Worm (Caenorhabditis elegans) whole organism, early embryonic: ENCODE data around the gene lron-10.

Experiments used
- B0310.2 ChIP-seq: sonication (generic microtip); optimal IDR thresholded peaks from 2 replicates; lab custom pipeline; 2016; ENCODE audit warnings: mild to moderate bottlenecking, missing genetic modification characterization, missing compliant biosample characterization
- F13C5.2 ChIP-seq: sonication (generic microtip); optimal IDR thresholded peaks from 2 replicates; lab custom pipeline; 2017; ENCODE audit warnings: mild to moderate bottlenecking, missing genetic modification characterization, inconsistent platforms, missing compliant biosample characterization
- aly-1 ChIP-seq: sonication (generic microtip); optimal IDR thresholded peaks from 2 replicates; lab custom pipeline; 2016; ENCODE audit warnings: missing genetic modification characterization, missing compliant biosample characterization
- ama-1 ChIP-seq: fragments of 150-350 bp; optimal IDR thresholded peaks from 2 replicates; lab custom pipeline; 2014
- ceh-36 ChIP-seq: sonication (generic microtip); optimal IDR thresholded peaks from 2 replicates; lab custom pipeline; 2016; ENCODE audit warnings: missing genetic modification characterization, inconsistent platforms, missing compliant biosample characterization
- flt-1 ChIP-seq: fragments of 200-800 bp; sonication (Bioruptor generic); IDR thresholded peaks from 2 replicates; pipeline ENCODE4 v1.3.6; 2022; ENCODE audit warnings: missing genetic modification characterization, missing compliant biosample characterization
- scrt-1 ChIP-seq: fragments of 200-800 bp; sonication (Bioruptor generic); IDR thresholded peaks from 2 replicates; pipeline ENCODE4 v1.3.6; 2022; ENCODE audit warnings: missing genetic modification characterization, missing compliant biosample characterization
- tbx-11 ChIP-seq: fragments of 200-800 bp; sonication (Bioruptor generic); IDR thresholded peaks from 2 replicates; pipeline ENCODE4 v1.3.6; 2022; ENCODE audit warnings: missing genetic modification characterization, missing compliant biosample characterization
- tbx-37 ChIP-seq: fragments of 200-800 bp; sonication (Bioruptor generic); conservative IDR thresholded peaks from 2 replicates; pipeline ENCODE4 v1.3.6; 2022; ENCODE audit warnings: missing genetic modification reagents, missing genetic modification characterization, missing compliant biosample characterization
- tra-4 ChIP-seq: sonication (generic microtip); optimal IDR thresholded peaks from 2 replicates; lab custom pipeline; 2017; ENCODE audit warnings: missing genetic modification characterization, missing compliant biosample characterization

ce11 chrIII:10578873-10579272 is 42.3 kb downstream of the lron-10 start:
- TF ChIP-seq ama-1 (lab: Kevin White, UChicago): no peak
- no peak for TF ChIP-seq tbx-37 (GFP tag; lab: Robert Waterston, UW)
- no peak for TF ChIP-seq scrt-1 (GFP tag; lab: Robert Waterston, UW)
- no peak for TF ChIP-seq ceh-36 (tag; lab: Kevin White, UChicago)
- TF ChIP-seq B0310.2 (tag; lab: Kevin White, UChicago): no peak
- TF ChIP-seq F13C5.2: no peak
- no peak for TF ChIP-seq aly-1 (tag; lab: Kevin White, UChicago)
- TF ChIP-seq tbx-11 (GFP tag; lab: Robert Waterston, UW): no peak
- no peak for TF ChIP-seq flt-1 (GFP tag; lab: Robert Waterston, UW)
- TF ChIP-seq tra-4 (tag; lab: Kevin White, UChicago): no peak
